Fruit fly (Drosophila melanogaster): ENCODE results near the gene LpR1.

DNA sequence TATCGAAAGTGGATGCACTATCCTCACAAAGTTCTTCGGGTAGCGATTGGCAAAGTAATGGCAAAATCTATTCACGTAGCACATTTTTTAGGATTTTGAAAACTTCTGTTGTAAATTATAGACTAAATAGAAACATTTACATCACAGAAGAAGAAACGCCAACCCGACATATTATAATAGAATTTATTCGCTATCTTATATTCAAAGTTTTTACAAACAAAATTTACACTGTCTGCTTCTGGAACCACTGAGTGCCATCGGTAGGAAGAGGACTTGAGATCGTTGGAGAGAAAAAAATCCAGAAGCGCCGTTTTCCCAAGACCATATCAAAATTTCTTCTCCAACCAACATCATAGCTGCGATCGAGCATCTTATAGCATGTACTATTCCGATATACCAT is 14.2 kb upstream of the LpR1 start, which contains the start of gene CG17195:
- TF ChIP-seq Dif (GFP tag; optimal IDR thresholded peaks at IDR 0.05; ENCODE audit: partially characterized antibody): no peak
- TF ChIP-seq Hr78 (GFP tag; optimal IDR thresholded peaks at IDR 0.05): no peak
- no peak for TF ChIP-seq Vsx2 (GFP tag; optimal IDR thresholded peaks at IDR 0.05; ENCODE audit: partially characterized antibody)
- TF ChIP-seq dmrt93B (GFP tag; optimal IDR thresholded peaks at IDR 0.05): no peak
- no peak for TF ChIP-seq psq (GFP tag; optimal IDR thresholded peaks at IDR 0.05)
- TF ChIP-seq pan (optimal IDR thresholded peaks at IDR 0.05): no peak
- TF ChIP-seq jim (GFP tag; optimal IDR thresholded peaks at IDR 0.05): no peak
